Fruit fly (Drosophila melanogaster) whole organism, embryonic: Measurements from ENCODE around the gene CG6878.
A peak's percentile ranks its signal among the peaks of the same experiment; 100 is the strongest.

Experiments
- Adf1 ChIP-seq: fragments of 200-800 bp; sonication (Bioruptor generic); IDR thresholded peaks from 2 replicates; pipeline ENCODE4 v1.3.6; 2022; ENCODE audit warnings: missing biosample characterization, missing genetic modification characterization
- Antp ChIP-seq: fragments of 200-800 bp; sonication (Bioruptor generic); optimal IDR thresholded peaks from 3 replicates; lab custom pipeline; 2016; ENCODE audit warnings: missing biosample characterization, missing genetic modification characterization
- Bgb ChIP-seq: fragments of 200-800 bp; sonication (Bioruptor generic); IDR thresholded peaks from 2 replicates; pipeline ENCODE4 v1.3.6; 2022; ENCODE audit warnings: missing biosample characterization, missing genetic modification characterization; ENCODE audit not compliant: partially characterized antibody
- CG10431 ChIP-seq: fragments of 200-800 bp; sonication (Bioruptor generic); optimal IDR thresholded peaks from 3 replicates; lab custom pipeline; 2018; ENCODE audit warnings: missing biosample characterization, mild to moderate bottlenecking, missing genetic modification characterization
- CG12299 ChIP-seq: fragments of 200-800 bp; sonication (Bioruptor generic); optimal IDR thresholded peaks from 2 replicates; lab custom pipeline; 2018; ENCODE audit warnings: missing biosample characterization, mild to moderate bottlenecking, missing genetic modification characterization
- CG14710 ChIP-seq: fragments of 200-800 bp; sonication (Bioruptor generic); optimal IDR thresholded peaks from 3 replicates; lab custom pipeline; 2019; ENCODE audit warnings: missing biosample characterization, mild to moderate bottlenecking, missing genetic modification characterization, moderate library complexity
- CG15479 ChIP-seq: fragments of 200-800 bp; sonication (Bioruptor generic); optimal IDR thresholded peaks from 3 replicates; lab custom pipeline; 2019; ENCODE audit warnings: missing biosample characterization, mild to moderate bottlenecking, missing genetic modification characterization, moderate library complexity
- CG1603 ChIP-seq: fragments of 200-800 bp; sonication (Bioruptor generic); optimal IDR thresholded peaks from 2 replicates; lab custom pipeline; 2019; ENCODE audit warnings: missing biosample characterization, mild to moderate bottlenecking, missing genetic modification characterization, moderate library complexity
- CG17385 ChIP-seq: fragments of 200-800 bp; sonication (Bioruptor generic); optimal IDR thresholded peaks from 3 replicates; lab custom pipeline; 2018; ENCODE audit warnings: missing biosample characterization, mild to moderate bottlenecking, missing genetic modification characterization
- CG17912 ChIP-seq: fragments of 200-800 bp; sonication (Bioruptor generic); optimal IDR thresholded peaks from 2 replicates; lab custom pipeline; 2018; ENCODE audit warnings: missing biosample characterization, mild to moderate bottlenecking, missing genetic modification characterization
- CG18262 ChIP-seq: fragments of 200-800 bp; optimal IDR thresholded peaks from 3 replicates; lab custom pipeline; 2019; ENCODE audit warnings: missing biosample characterization, mild to moderate bottlenecking, missing genetic modification characterization, moderate library complexity
- CG18599 ChIP-seq: fragments of 200-800 bp; sonication (Bioruptor generic); optimal IDR thresholded peaks from 3 replicates; lab custom pipeline; 2017; ENCODE audit warnings: missing biosample characterization, missing genetic modification characterization, mild to moderate bottlenecking, moderate library complexity, missing genetic modification reagents
- CG2120 ChIP-seq: fragments of 200-800 bp; sonication (Bioruptor generic); optimal IDR thresholded peaks from 3 replicates; lab custom pipeline; 2016; ENCODE audit warnings: missing biosample characterization, missing genetic modification characterization
- CG32532 ChIP-seq: fragments of 200-800 bp; sonication (Bioruptor generic); IDR thresholded peaks from 2 replicates; pipeline ENCODE4 v1.3.6; 2022; ENCODE audit warnings: missing biosample characterization, missing genetic modification characterization
- CG32767 ChIP-seq: fragments of 200-800 bp; sonication (Bioruptor generic); IDR thresholded peaks from 2 replicates; pipeline ENCODE4 v1.3.6; 2022; ENCODE audit warnings: missing biosample characterization, missing genetic modification characterization
- CG8290 ChIP-seq, 3 experiments: fragments of 200-800 bp; sonication (Bioruptor generic); optimal IDR thresholded peaks; 2 replicates each; lab custom pipeline; 2016 to 2019; ENCODE audit warnings: missing biosample characterization in 3 of 3, missing genetic modification characterization in 3 of 3, mild to moderate bottlenecking in 2 of 3, moderate library complexity in 1 of 3
- CG8924 ChIP-seq: fragments of 200-800 bp; optimal IDR thresholded peaks from 3 replicates; lab custom pipeline; 2019; ENCODE audit warnings: missing biosample characterization, mild to moderate bottlenecking, missing genetic modification characterization, moderate library complexity
- CG9437 ChIP-seq: fragments of 200-800 bp; sonication (Bioruptor generic); optimal IDR thresholded peaks from 2 replicates; lab custom pipeline; 2018; ENCODE audit warnings: missing biosample characterization, mild to moderate bottlenecking, missing genetic modification characterization
- Dref ChIP-seq: fragments of 200-800 bp; sonication (Bioruptor generic); IDR thresholded peaks from 2 replicates; pipeline ENCODE4 v1.3.6; 2022; ENCODE audit warnings: missing biosample characterization, missing genetic modification characterization
- E2f2 ChIP-seq: fragments of 200-800 bp; sonication (Bioruptor generic); IDR thresholded peaks from 2 replicates; pipeline ENCODE4 v1.3.6; 2022; ENCODE audit warnings: missing biosample characterization, missing genetic modification characterization
- GATAe ChIP-seq: fragments of 200-800 bp; sonication (Bioruptor generic); conservative IDR thresholded peaks from 2 replicates; pipeline ENCODE4 v1.3.6; 2022; ENCODE audit warnings: missing biosample characterization, missing genetic modification characterization
- Gug ChIP-seq: fragments of 200-800 bp; sonication (Bioruptor generic); IDR thresholded peaks from 4 replicates; pipeline ENCODE4 v1.3.6; 2022; ENCODE audit warnings: missing biosample characterization, missing genetic modification characterization
- Hr51 ChIP-seq, 2 experiments: fragments of 200-800 bp; sonication (Bioruptor generic); optimal IDR thresholded peaks; 2 replicates in 1 of 2; 3 replicates in 1 of 2; lab custom pipeline; 2016 to 2018; ENCODE audit warnings: missing biosample characterization in 2 of 2, missing genetic modification characterization in 2 of 2, mild to moderate bottlenecking in 1 of 2, moderate library complexity in 1 of 2
- Jarid2 ChIP-seq: fragments of 200-800 bp; sonication (Bioruptor generic); optimal IDR thresholded peaks from 3 replicates; lab custom pipeline; 2017; ENCODE audit warnings: mild to moderate bottlenecking, missing biosample characterization, missing genetic modification reagents, missing genetic modification characterization
- Trl ChIP-seq, 3 experiments: fragments of >200 bp in 2 of 3; fragments of 200-800 bp in 1 of 3; sonication (Bioruptor generic) in 1 of 3; optimal IDR thresholded peaks; 2 replicates in 1 of 3; 3 replicates in 2 of 3; lab custom pipeline; 2016 to 2017; ENCODE audit warnings: missing biosample characterization in 1 of 3, missing genetic modification characterization in 1 of 3
- ap ChIP-seq: fragments of 200-800 bp; sonication (Bioruptor generic); IDR thresholded peaks from 2 replicates; pipeline ENCODE4 v1.3.6; 2022; ENCODE audit warnings: missing biosample characterization, missing genetic modification characterization
- ash1 ChIP-seq: fragments of 200-800 bp; sonication (Bioruptor generic); optimal IDR thresholded peaks from 2 replicates; lab custom pipeline; 2018; ENCODE audit warnings: missing biosample characterization, mild to moderate bottlenecking, missing genetic modification characterization
- crol ChIP-seq: fragments of 200-800 bp; sonication (Bioruptor generic); IDR thresholded peaks from 2 replicates; pipeline ENCODE4 v1.3.6; 2022; ENCODE audit warnings: missing biosample characterization, missing genetic modification characterization
- crp ChIP-seq, 2 experiments: fragments of 200-800 bp; sonication (Bioruptor generic); optimal IDR thresholded peaks; 2 replicates in 1 of 2; 3 replicates in 1 of 2; lab custom pipeline; 2017; ENCODE audit warnings: missing biosample characterization in 2 of 2, missing genetic modification characterization in 2 of 2, mild to moderate bottlenecking in 1 of 2, moderate library complexity in 1 of 2
- dati ChIP-seq: fragments of 200-800 bp; sonication (Bioruptor generic); IDR thresholded peaks from 2 replicates; pipeline ENCODE4 v1.3.6; 2022; ENCODE audit warnings: missing biosample characterization, missing genetic modification characterization
- dimm ChIP-seq: fragments of 200-800 bp; sonication (Bioruptor generic); IDR thresholded peaks from 2 replicates; pipeline ENCODE4 v1.3.6; 2022; ENCODE audit warnings: missing biosample characterization, missing genetic modification characterization
- ewg ChIP-seq: fragments of 200-800 bp; sonication (Bioruptor generic); optimal IDR thresholded peaks from 3 replicates; lab custom pipeline; 2017; ENCODE audit warnings: mild to moderate bottlenecking, missing biosample characterization, missing genetic modification reagents, missing genetic modification characterization
- nerfin-1 ChIP-seq: fragments of 200-800 bp; sonication (Bioruptor generic); optimal IDR thresholded peaks from 3 replicates; lab custom pipeline; 2019; ENCODE audit warnings: missing biosample characterization, mild to moderate bottlenecking, missing genetic modification characterization, moderate library complexity
- nmo ChIP-seq: fragments of 200-800 bp; sonication (Bioruptor generic); optimal IDR thresholded peaks from 2 replicates; lab custom pipeline; 2018; ENCODE audit warnings: missing biosample characterization, mild to moderate bottlenecking, missing genetic modification characterization, moderate library complexity
- phol ChIP-seq: fragments of 200-800 bp; sonication (Bioruptor generic); optimal IDR thresholded peaks from 3 replicates; lab custom pipeline; 2018; ENCODE audit warnings: missing biosample characterization, mild to moderate bottlenecking, missing genetic modification characterization, moderate library complexity
- pita ChIP-seq: fragments of 200-800 bp; sonication (Bioruptor generic); optimal IDR thresholded peaks from 2 replicates; lab custom pipeline; 2017; ENCODE audit warnings: missing biosample characterization, mild to moderate bottlenecking, missing genetic modification characterization
- pros ChIP-seq: fragments of 200-800 bp; sonication (Bioruptor generic); optimal IDR thresholded peaks from 3 replicates; lab custom pipeline; 2019; ENCODE audit warnings: missing biosample characterization, mild to moderate bottlenecking, missing genetic modification characterization, moderate library complexity
- psq ChIP-seq: fragments of 200-800 bp; sonication (Bioruptor generic); optimal IDR thresholded peaks from 2 replicates; lab custom pipeline; 2017; ENCODE audit warnings: missing biosample characterization, missing genetic modification characterization
- pzg ChIP-seq: fragments of 200-800 bp; sonication (Bioruptor generic); optimal IDR thresholded peaks from 3 replicates; lab custom pipeline; 2018; ENCODE audit warnings: missing biosample characterization, mild to moderate bottlenecking, missing genetic modification characterization, moderate library complexity
- sd ChIP-seq: fragments of 200-800 bp; sonication (Bioruptor generic); optimal IDR thresholded peaks from 3 replicates; lab custom pipeline; 2018; ENCODE audit warnings: missing biosample characterization, mild to moderate bottlenecking, missing genetic modification characterization, moderate library complexity
- seq ChIP-seq: fragments of 200-800 bp; sonication (Bioruptor generic); IDR thresholded peaks from 2 replicates; pipeline ENCODE4 v1.3.6; 2022; ENCODE audit warnings: missing biosample characterization, missing genetic modification characterization
- slbo ChIP-seq: fragments of 200-800 bp; sonication (Bioruptor generic); IDR thresholded peaks from 2 replicates; pipeline ENCODE4 v1.3.6; 2022; ENCODE audit warnings: missing biosample characterization, missing genetic modification characterization
- so ChIP-seq: fragments of 200-800 bp; sonication (Bioruptor generic); IDR thresholded peaks from 3 replicates; pipeline ENCODE4 v1.3.6; 2022; ENCODE audit warnings: missing biosample characterization, missing genetic modification characterization
- ssp ChIP-seq: fragments of 200-800 bp; sonication (Bioruptor generic); IDR thresholded peaks from 2 replicates; pipeline ENCODE4 v1.3.6; 2022; ENCODE audit warnings: missing biosample characterization, missing genetic modification characterization
- twi ChIP-seq: fragments of 200-800 bp; optimal IDR thresholded peaks from 2 replicates; lab custom pipeline; 2019; ENCODE audit warnings: missing biosample characterization, mild to moderate bottlenecking, missing genetic modification characterization, moderate library complexity

The CG6878 gene

dm6 chr3L:15143638-15144600 lies 17.7 kb upstream of the CG6878 start, which contains the start of the genes CG32147 and Pex3 (continued):
- TF ChIP-seq CG1603 (tag; lab: Kevin White, UChicago) (peak; percentile 89), Antp (GFP tag; lab: Kevin White, UChicago) (no peak), ewg (GFP tag; lab: Kevin White, UChicago) (peak; percentile 4), phol (tag; lab: Kevin White, UChicago) (peak; percentile 63), CG14710 (tag; lab: Kevin White, UChicago) (peak; percentile 77), CG8290 (GFP tag; optimal IDR thresholded peaks at IDR 0.05; lab: Kevin White, UChicago) (peak; percentile 8), CG8290 (tag; optimal IDR thresholded peaks at IDR 0.05; lab: Kevin White, UChicago) (peak in 1 of 2 experiments; percentile 33), E2f2 (peak; percentile 52), ssp (GFP tag; lab: Robert Waterston, UW) (no peak), CG8924 (tag; lab: Kevin White, UChicago) (peak; percentile 51), CG32532 (0 out of 2 replicates have a peak, but pooled peaks have one; percentile 21), nerfin-1 (tag; lab: Kevin White, UChicago) (peak; percentile 3), so (GFP tag; lab: Robert Waterston, UW) (no peak), twi (tag; lab: Kevin White, UChicago) (peak; percentile 17), Bgb (GFP tag; lab: Robert Waterston, UW) (peak; percentile 41; the same call in 1 of the 2 replicates), ash1 (GFP tag; lab: Kevin White, UChicago) (no peak), Dref (GFP tag; lab: Robert Waterston, UW) (no peak), CG10431 (GFP tag; lab: Kevin White, UChicago) (no peak), dati (no peak), sd (tag; lab: Kevin White, UChicago) (peak; percentile 83), Adf1 (peak; percentile 96), nmo (GFP tag; lab: Kevin White, UChicago) (peak; percentile 59), CG17912 (GFP tag; lab: Kevin White, UChicago) (no peak), pzg (GFP tag; lab: Kevin White, UChicago) (peak; percentile 70), CG18262 (tag; lab: Kevin White, UChicago) (peak; percentile 22), CG18599 (GFP tag; lab: Kevin White, UChicago) (no peak), Gug (no peak), CG2120 (GFP tag; lab: Kevin White, UChicago) (peak; percentile 7), CG12299 (tag; lab: Kevin White, UChicago) (peak; percentile 8), GATAe (GFP tag; lab: Robert Waterston, UW) (peak; percentile 36; the same call in 1 of the 2 replicates), slbo (GFP tag; lab: Robert Waterston, UW) (no peak), CG32767 (peak; percentile 61; the same call in 1 of the 2 replicates)

DNA sequence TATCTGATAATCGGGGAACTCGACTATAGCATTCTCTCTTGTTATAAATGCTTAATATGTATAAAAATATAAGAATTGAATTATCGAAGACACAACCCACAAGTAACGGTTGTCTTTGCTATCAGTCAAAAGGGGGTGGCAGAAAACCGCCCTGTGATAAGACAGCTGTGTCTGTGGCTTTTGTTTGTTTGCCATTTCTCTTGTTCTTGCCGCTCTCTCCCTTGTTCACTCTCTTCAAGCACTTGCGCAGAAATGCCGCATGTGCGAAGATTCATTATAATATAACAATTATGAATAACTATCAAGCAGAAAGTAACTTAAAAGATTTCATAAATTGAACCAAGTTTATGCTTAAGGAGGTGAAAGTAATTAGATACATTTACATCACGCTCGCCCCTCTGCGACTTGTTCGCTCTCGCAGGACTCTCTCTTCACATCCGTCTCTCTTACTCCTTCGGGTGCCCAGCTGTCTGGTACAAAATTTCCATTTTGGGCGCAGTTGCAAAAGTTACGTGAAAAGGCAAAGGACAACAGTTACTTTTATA lies 14.9 kb upstream of the CG6878 start, which contains the start of gene FucTA:
Gene FucTA (plus strand): TSS at position 495 of the 545 bp plus-strand sequence.
- TF ChIP-seq Hr51 (GFP tag; optimal IDR thresholded peaks at IDR 0.05; lab: Kevin White, UChicago) (peak in 1 of 2 experiments; percentile 30), dimm (GFP tag; lab: Robert Waterston, UW) (no peak), ewg (GFP tag; lab: Kevin White, UChicago) (peak; percentile 81), Jarid2 (GFP tag; lab: Kevin White, UChicago) (no peak), pita (GFP tag; lab: Kevin White, UChicago) (peak; percentile 30), psq (GFP tag; lab: Kevin White, UChicago) (no peak), CG9437 (no peak), CG15479 (GFP tag; lab: Kevin White, UChicago) (peak; percentile 12), ap (no peak), crol (GFP tag; lab: Robert Waterston, UW) (no peak), crp (GFP tag; optimal IDR thresholded peaks at IDR 0.05; lab: Kevin White, UChicago) (peak in 1 of 2 experiments; percentile 44), dati (no peak), Trl (optimal IDR thresholded peaks at IDR 0.05; lab: Kevin White, UChicago) (peak; percentile 38 to 66), Trl (GFP tag; optimal IDR thresholded peaks at IDR 0.05; lab: Kevin White, UChicago) (no peak), pros (peak; percentile 60), CG17385 (peak; percentile 50), seq (peak; percentile 63)
